Fruit fly (Drosophila melanogaster) whole organism, embryonic: ENCODE measurements around the gene CG2663.
A peak's percentile ranks its signal among the peaks of the same experiment; 100 is the strongest.

ENCODE experiments used
- Ada2b ChIP-seq: fragments of 200-800 bp; sonication (Bioruptor generic); IDR thresholded peaks from 2 replicates; pipeline ENCODE4 v1.3.6; 2022; ENCODE audit warnings: missing biosample characterization, missing genetic modification characterization
- Bdp1 ChIP-seq: fragments of 200-800 bp; sonication (Bioruptor generic); optimal IDR thresholded peaks from 3 replicates; lab custom pipeline; 2016; ENCODE audit warnings: missing biosample characterization, missing genetic modification characterization
- CG10147 ChIP-seq: fragments of 200-800 bp; sonication (Bioruptor generic); optimal IDR thresholded peaks from 2 replicates; lab custom pipeline; 2019; ENCODE audit warnings: missing biosample characterization, mild to moderate bottlenecking, missing genetic modification characterization, moderate library complexity
- CG10267 ChIP-seq: fragments of 200-800 bp; sonication (Bioruptor generic); optimal IDR thresholded peaks from 2 replicates; lab custom pipeline; 2018; ENCODE audit warnings: missing biosample characterization, mild to moderate bottlenecking, missing genetic modification characterization, moderate library complexity
- CG10979 ChIP-seq: fragments of 200-800 bp; sonication (Bioruptor generic); optimal IDR thresholded peaks from 2 replicates; lab custom pipeline; 2018; ENCODE audit warnings: missing biosample characterization, mild to moderate bottlenecking, missing genetic modification characterization, moderate library complexity
- CG11247 ChIP-seq: fragments of 200-800 bp; sonication (Bioruptor generic); IDR thresholded peaks from 2 replicates; pipeline ENCODE4 v1.3.6; 2022; ENCODE audit warnings: missing biosample characterization, missing genetic modification characterization
- CG12219 ChIP-seq: fragments of 200-800 bp; sonication (Bioruptor generic); optimal IDR thresholded peaks from 3 replicates; lab custom pipeline; 2018; ENCODE audit warnings: missing biosample characterization, mild to moderate bottlenecking, missing genetic modification characterization
- CG13287 ChIP-seq: fragments of 200-800 bp; sonication (Bioruptor generic); IDR thresholded peaks from 2 replicates; pipeline ENCODE4 v1.3.6; 2022; ENCODE audit warnings: missing biosample characterization, missing genetic modification characterization; ENCODE audit not compliant: partially characterized antibody
- CG15514 ChIP-seq: fragments of 200-800 bp; sonication (Bioruptor generic); optimal IDR thresholded peaks from 3 replicates; lab custom pipeline; 2017; ENCODE audit warnings: missing biosample characterization, missing genetic modification characterization, mild to moderate bottlenecking, moderate library complexity, missing genetic modification reagents
- CG1792 ChIP-seq: fragments of 200-800 bp; sonication (Bioruptor generic); optimal IDR thresholded peaks from 2 replicates; lab custom pipeline; 2016; ENCODE audit warnings: missing biosample characterization, missing genetic modification characterization
- CG18262 ChIP-seq: fragments of 200-800 bp; optimal IDR thresholded peaks from 3 replicates; lab custom pipeline; 2019; ENCODE audit warnings: missing biosample characterization, mild to moderate bottlenecking, missing genetic modification characterization, moderate library complexity
- CG1832 ChIP-seq: fragments of 200-800 bp; sonication (Bioruptor generic); optimal IDR thresholded peaks from 2 replicates; lab custom pipeline; 2017; ENCODE audit warnings: missing biosample characterization, mild to moderate bottlenecking, missing genetic modification characterization, inconsistent platforms
- CG18599 ChIP-seq: fragments of 200-800 bp; sonication (Bioruptor generic); optimal IDR thresholded peaks from 3 replicates; lab custom pipeline; 2017; ENCODE audit warnings: missing biosample characterization, missing genetic modification characterization, mild to moderate bottlenecking, moderate library complexity, missing genetic modification reagents
- CG18619 ChIP-seq: fragments of 200-800 bp; sonication (Bioruptor generic); optimal IDR thresholded peaks from 3 replicates; lab custom pipeline; 2017; ENCODE audit warnings: missing biosample characterization, mild to moderate bottlenecking, missing genetic modification characterization
- CG2202 ChIP-seq: fragments of 200-800 bp; sonication (Bioruptor generic); optimal IDR thresholded peaks from 2 replicates; lab custom pipeline; 2018; ENCODE audit warnings: missing biosample characterization, mild to moderate bottlenecking, missing genetic modification characterization
- CG32772 ChIP-seq: fragments of 200-800 bp; sonication (Bioruptor generic); IDR thresholded peaks from 2 replicates; pipeline ENCODE4 v1.3.6; 2022; ENCODE audit warnings: missing biosample characterization, missing genetic modification characterization
- CG43689 ChIP-seq: fragments of 200-800 bp; sonication (Bioruptor generic); IDR thresholded peaks from 2 replicates; pipeline ENCODE4 v1.3.6; 2022; ENCODE audit warnings: missing biosample characterization, missing genetic modification characterization
- CG4617 ChIP-seq: fragments of 200-800 bp; sonication (Bioruptor generic); optimal IDR thresholded peaks from 3 replicates; lab custom pipeline; 2016; ENCODE audit warnings: missing biosample characterization, missing genetic modification characterization, borderline replicate concordance
- CG5245 ChIP-seq: fragments of 200-800 bp; sonication (Bioruptor generic); optimal IDR thresholded peaks from 3 replicates; lab custom pipeline; 2016; ENCODE audit warnings: missing biosample characterization, missing genetic modification characterization
- CG7372 ChIP-seq: fragments of 200-800 bp; sonication (Bioruptor generic); IDR thresholded peaks from 2 replicates; pipeline ENCODE4 v1.3.6; 2022; ENCODE audit warnings: missing biosample characterization, missing genetic modification characterization
- CG7839 ChIP-seq: fragments of 200-800 bp; sonication (Bioruptor generic); optimal IDR thresholded peaks from 3 replicates; lab custom pipeline; 2018; ENCODE audit warnings: missing biosample characterization, mild to moderate bottlenecking, missing genetic modification characterization, moderate library complexity
- CG8281 ChIP-seq: fragments of 200-800 bp; sonication (Bioruptor generic); optimal IDR thresholded peaks from 2 replicates; lab custom pipeline; 2018; ENCODE audit warnings: missing biosample characterization, mild to moderate bottlenecking, missing genetic modification characterization, moderate library complexity
- CG8388 ChIP-seq: fragments of 200-800 bp; sonication (Bioruptor generic); optimal IDR thresholded peaks from 2 replicates; lab custom pipeline; 2019; ENCODE audit warnings: missing biosample characterization, mild to moderate bottlenecking, missing genetic modification characterization, moderate library complexity
- CG8924 ChIP-seq: fragments of 200-800 bp; optimal IDR thresholded peaks from 3 replicates; lab custom pipeline; 2019; ENCODE audit warnings: missing biosample characterization, mild to moderate bottlenecking, missing genetic modification characterization, moderate library complexity
- CG9932 ChIP-seq: fragments of 200-800 bp; sonication (Bioruptor generic); IDR thresholded peaks from 2 replicates; pipeline ENCODE4 v1.3.6; 2022; ENCODE audit warnings: missing biosample characterization, missing genetic modification characterization
- D19A ChIP-seq: fragments of 200-800 bp; optimal IDR thresholded peaks from 3 replicates; lab custom pipeline; 2019; ENCODE audit warnings: missing biosample characterization, mild to moderate bottlenecking, missing genetic modification characterization, moderate library complexity
- D19B ChIP-seq: fragments of 200-800 bp; sonication (Bioruptor generic); optimal IDR thresholded peaks from 2 replicates; lab custom pipeline; 2017; ENCODE audit warnings: missing biosample characterization, mild to moderate bottlenecking, missing genetic modification characterization
- ERR ChIP-seq: fragments of 200-800 bp; sonication (Bioruptor generic); optimal IDR thresholded peaks from 2 replicates; lab custom pipeline; 2016; ENCODE audit warnings: missing biosample characterization, missing genetic modification characterization
- HLH3B ChIP-seq: fragments of 200-800 bp; sonication (Bioruptor generic); IDR thresholded peaks from 2 replicates; pipeline ENCODE4 v1.3.6; 2022; ENCODE audit warnings: missing biosample characterization, missing genetic modification characterization
- MESR4 ChIP-seq: fragments of 200-800 bp; sonication (Bioruptor generic); optimal IDR thresholded peaks from 2 replicates; lab custom pipeline; 2018; ENCODE audit warnings: missing biosample characterization, mild to moderate bottlenecking, missing genetic modification characterization, moderate library complexity
- Neu2 ChIP-seq: fragments of 200-800 bp; sonication (Bioruptor generic); optimal IDR thresholded peaks from 3 replicates; lab custom pipeline; 2016; ENCODE audit warnings: missing biosample characterization, missing genetic modification characterization, borderline replicate concordance
- Oaz ChIP-seq: fragments of 200-800 bp; sonication (Bioruptor generic); IDR thresholded peaks from 2 replicates; pipeline ENCODE4 v1.3.6; 2022; ENCODE audit warnings: missing biosample characterization, missing genetic modification characterization
- Pdp1 ChIP-seq, 2 experiments: fragments of 200-800 bp; sonication (Bioruptor generic); optimal IDR thresholded peaks; 3 replicates each; lab custom pipeline; 2016; ENCODE audit warnings: missing biosample characterization in 2 of 2, missing genetic modification characterization in 2 of 2, mild to moderate bottlenecking in 1 of 2, moderate library complexity in 1 of 2
- Xbp1 ChIP-seq: fragments of 200-800 bp; sonication (Bioruptor generic); optimal IDR thresholded peaks from 3 replicates; lab custom pipeline; 2016; ENCODE audit warnings: missing biosample characterization, mild to moderate bottlenecking, missing genetic modification characterization
- bab2 ChIP-seq: fragments of 200-800 bp; sonication (Bioruptor generic); optimal IDR thresholded peaks from 2 replicates; lab custom pipeline; 2016; ENCODE audit warnings: missing biosample characterization, missing genetic modification characterization
- br ChIP-seq: fragments of >200 bp; optimal IDR thresholded peaks from 2 replicates; lab custom pipeline; 2017
- croc ChIP-seq: fragments of 200-800 bp; sonication (Bioruptor generic); conservative IDR thresholded peaks from 3 replicates; pipeline ENCODE4 v1.3.6; 2022; ENCODE audit warnings: missing biosample characterization, missing genetic modification characterization
- dmrt11E ChIP-seq: fragments of 200-800 bp; sonication (Bioruptor generic); optimal IDR thresholded peaks from 3 replicates; lab custom pipeline; 2018; ENCODE audit warnings: missing biosample characterization, mild to moderate bottlenecking, missing genetic modification characterization, moderate library complexity
- grau ChIP-seq: fragments of 200-800 bp; optimal IDR thresholded peaks from 3 replicates; lab custom pipeline; 2019; ENCODE audit warnings: missing biosample characterization, mild to moderate bottlenecking, missing genetic modification characterization, moderate library complexity
- hb ChIP-seq: fragments of 200-800 bp; sonication (Bioruptor generic); IDR thresholded peaks from 3 replicates; pipeline ENCODE4 v1.3.6; 2022; ENCODE audit warnings: missing biosample characterization, missing genetic modification characterization; ENCODE audit not compliant: partially characterized antibody
- jumu ChIP-seq: fragments of 200-800 bp; sonication (Bioruptor generic); optimal IDR thresholded peaks from 3 replicates; lab custom pipeline; 2016; ENCODE audit warnings: missing biosample characterization, missing genetic modification characterization
- klu ChIP-seq: fragments of 200-800 bp; sonication (Bioruptor generic); IDR thresholded peaks from 2 replicates; pipeline ENCODE4 v1.3.6; 2022; ENCODE audit warnings: missing biosample characterization, missing genetic modification characterization
- mld ChIP-seq: fragments of 200-800 bp; sonication (Bioruptor generic); IDR thresholded peaks from 3 replicates; pipeline ENCODE4 v1.3.6; 2022; ENCODE audit warnings: missing biosample characterization, missing genetic modification characterization; ENCODE audit not compliant: partially characterized antibody
- nmo ChIP-seq: fragments of 200-800 bp; sonication (Bioruptor generic); optimal IDR thresholded peaks from 2 replicates; lab custom pipeline; 2018; ENCODE audit warnings: missing biosample characterization, mild to moderate bottlenecking, missing genetic modification characterization, moderate library complexity
- pum ChIP-seq: fragments of 200-800 bp; sonication (Bioruptor generic); optimal IDR thresholded peaks from 2 replicates; lab custom pipeline; 2016; ENCODE audit warnings: missing biosample characterization, missing genetic modification characterization
- schlank ChIP-seq: fragments of 200-800 bp; sonication (Bioruptor generic); optimal IDR thresholded peaks from 2 replicates; lab custom pipeline; 2018; ENCODE audit warnings: missing biosample characterization, mild to moderate bottlenecking, missing genetic modification characterization
- sens ChIP-seq: fragments of 200-800 bp; sonication (Bioruptor generic); peaks from one replicate; lab custom pipeline; 2016; ENCODE audit warnings: missing biosample characterization, missing genetic modification characterization
- sqz ChIP-seq: fragments of 200-800 bp; sonication (Bioruptor generic); optimal IDR thresholded peaks from 3 replicates; lab custom pipeline; 2018; ENCODE audit warnings: missing biosample characterization, mild to moderate bottlenecking, missing genetic modification characterization
- stwl ChIP-seq: fragments of 200-800 bp; sonication (Bioruptor generic); optimal IDR thresholded peaks from 3 replicates; lab custom pipeline; 2018; ENCODE audit warnings: missing biosample characterization, mild to moderate bottlenecking, missing genetic modification characterization, moderate library complexity
- wdn ChIP-seq: fragments of 200-800 bp; sonication (Bioruptor generic); IDR thresholded peaks from 2 replicates; pipeline ENCODE4 v1.3.6; 2022; ENCODE audit warnings: missing biosample characterization, missing genetic modification characterization

CG2663 gene

DNA sequence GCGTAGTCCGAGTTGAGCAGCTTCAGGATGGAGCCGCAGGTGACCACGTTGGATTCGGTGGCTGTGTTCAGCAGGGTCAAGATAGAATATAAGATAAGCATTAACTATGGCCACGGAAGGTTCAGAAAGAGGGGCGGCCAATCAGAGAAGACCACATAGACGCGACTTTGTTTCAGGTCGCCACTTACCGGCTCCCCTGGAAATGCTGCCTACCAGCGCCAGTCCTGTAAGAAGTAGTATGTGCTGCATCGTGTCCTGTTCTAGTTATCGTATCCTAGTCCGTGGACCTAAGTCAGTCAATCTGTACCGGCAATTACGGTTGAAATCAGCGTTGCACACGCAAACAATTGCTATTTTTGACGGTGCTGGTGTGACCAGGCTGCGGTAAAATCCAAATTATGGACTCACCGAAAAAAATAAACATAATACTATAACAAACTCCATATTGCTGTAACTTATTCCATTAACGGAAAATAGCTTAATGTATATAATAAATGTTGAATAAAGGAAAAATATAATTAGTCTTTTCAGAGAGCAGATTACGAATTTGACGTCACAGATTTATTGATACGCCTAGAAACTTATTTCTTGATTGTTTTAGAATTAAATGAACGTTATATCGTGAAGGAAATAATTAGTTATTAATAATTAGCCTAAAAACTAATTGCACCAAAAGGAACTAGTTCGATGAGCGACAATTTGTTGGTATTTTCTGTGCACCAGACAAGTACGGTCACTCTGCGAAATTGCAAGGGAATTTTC, 49.4 kb downstream of the CG2663 start, which contains the start of the genes CG11999 and CG1161 (continued):
- TF ChIP-seq CG8388 (GFP tag; lab: Kevin White, UChicago) (no peak), CG10267 (tag; lab: Kevin White, UChicago) (peak; percentile 43), CG7839 (peak; percentile 11), br (lab: Kevin White, UChicago) (no peak), sqz (GFP tag; lab: Kevin White, UChicago) (no peak), jumu (GFP tag; lab: Kevin White, UChicago) (no peak), CG18619 (GFP tag; lab: Kevin White, UChicago) (no peak), Ada2b (GFP tag; lab: Robert Waterston, UW) (no peak), nmo (GFP tag; lab: Kevin White, UChicago) (peak; percentile 55), CG8281 (no peak), CG9932 (GFP tag; lab: Robert Waterston, UW) (no peak), Pdp1 (GFP tag; optimal IDR thresholded peaks at IDR 0.05; lab: Kevin White, UChicago) (peak in 1 of 2 experiments; percentile 19), D19A (tag; lab: Kevin White, UChicago) (peak; percentile 14), CG10979 (tag; lab: Kevin White, UChicago) (no peak), Xbp1 (GFP tag; lab: Kevin White, UChicago) (peak; percentile 93), pum (GFP tag; lab: Kevin White, UChicago) (no peak), CG1832 (GFP tag; lab: Kevin White, UChicago) (no peak), CG10147 (GFP tag; lab: Kevin White, UChicago) (no peak), CG15514 (GFP tag; lab: Kevin White, UChicago) (peak; percentile 99), CG5245 (no peak), D19B (GFP tag; lab: Kevin White, UChicago) (no peak), CG11247 (GFP tag; lab: Robert Waterston, UW) (no peak), mld (GFP tag; lab: Robert Waterston, UW) (no peak), grau (tag; lab: Kevin White, UChicago) (peak; percentile 18), CG32772 (GFP tag; lab: Robert Waterston, UW) (no peak), sens (peak; percentile 82), croc (GFP tag; lab: Robert Waterston, UW) (no peak), ERR (GFP tag; lab: Kevin White, UChicago) (no peak), Bdp1 (GFP tag; lab: Kevin White, UChicago) (no peak), CG12219 (GFP tag; lab: Kevin White, UChicago) (no peak), CG8924 (tag; lab: Kevin White, UChicago) (peak; percentile 46), Neu2 (no peak), klu (GFP tag; lab: Robert Waterston, UW) (no peak), HLH3B (GFP tag; lab: Robert Waterston, UW) (no peak), CG2202 (no peak), CG4617 (GFP tag; lab: Kevin White, UChicago) (peak; percentile 49), MESR4 (GFP tag; lab: Kevin White, UChicago) (peak; percentile 66), CG7372 (no peak), hb (GFP tag; lab: Robert Waterston, UW) (no peak), dmrt11E (peak; percentile 9), CG18262 (tag; lab: Kevin White, UChicago) (peak; percentile 34), Oaz (GFP tag; lab: Robert Waterston, UW) (no peak), stwl (tag; lab: Kevin White, UChicago) (peak; percentile 88), CG13287 (GFP tag; lab: Robert Waterston, UW) (peak; percentile 38), CG18599 (GFP tag; lab: Kevin White, UChicago) (no peak), wdn (GFP tag; lab: Robert Waterston, UW) (no peak), schlank (tag; lab: Kevin White, UChicago) (no peak), CG1792 (GFP tag; lab: Kevin White, UChicago) (no peak), CG43689 (GFP tag; lab: Robert Waterston, UW) (no peak), bab2 (GFP tag; lab: Kevin White, UChicago) (no peak)
